Worm (Caenorhabditis elegans) whole organism, early embryonic: ENCODE data around the gene clec-214.

Experiments used
- B0310.2 ChIP-seq: sonication (generic microtip); optimal IDR thresholded peaks from 2 replicates; lab custom pipeline; 2016; ENCODE audit warnings: mild to moderate bottlenecking, missing genetic modification characterization, missing compliant biosample characterization
- F13C5.2 ChIP-seq: sonication (generic microtip); optimal IDR thresholded peaks from 2 replicates; lab custom pipeline; 2017; ENCODE audit warnings: mild to moderate bottlenecking, missing genetic modification characterization, inconsistent platforms, missing compliant biosample characterization
- aly-1 ChIP-seq: sonication (generic microtip); optimal IDR thresholded peaks from 2 replicates; lab custom pipeline; 2016; ENCODE audit warnings: missing genetic modification characterization, missing compliant biosample characterization
- ama-1 ChIP-seq: fragments of 150-350 bp; optimal IDR thresholded peaks from 2 replicates; lab custom pipeline; 2014
- ceh-13 ChIP-seq: fragments of 200-800 bp; sonication (Bioruptor generic); optimal IDR thresholded peaks from 2 replicates; lab custom pipeline; 2018; ENCODE audit warnings: mild to moderate bottlenecking, missing genetic modification characterization, missing compliant biosample characterization
- ceh-36 ChIP-seq: sonication (generic microtip); optimal IDR thresholded peaks from 2 replicates; lab custom pipeline; 2016; ENCODE audit warnings: missing genetic modification characterization, inconsistent platforms, missing compliant biosample characterization
- ets-7 ChIP-seq: sonication (generic microtip); optimal IDR thresholded peaks from 2 replicates; lab custom pipeline; 2016; ENCODE audit warnings: missing genotype, missing genetic modification characterization, missing compliant biosample characterization
- flt-1 ChIP-seq: fragments of 200-800 bp; sonication (Bioruptor generic); IDR thresholded peaks from 2 replicates; pipeline ENCODE4 v1.3.6; 2022; ENCODE audit warnings: missing genetic modification characterization, missing compliant biosample characterization
- hmbx-1 ChIP-seq: sonication (generic microtip); optimal IDR thresholded peaks from 2 replicates; lab custom pipeline; 2016; ENCODE audit warnings: mild to moderate bottlenecking, missing genetic modification characterization, missing compliant biosample characterization
- hmg-4 ChIP-seq: fragments of 200-800 bp; sonication (Bioruptor generic); optimal IDR thresholded peaks from 2 replicates; lab custom pipeline; 2018; ENCODE audit warnings: mild to moderate bottlenecking, missing genetic modification characterization, missing compliant biosample characterization
- hnd-1 ChIP-seq: sonication (generic microtip); optimal IDR thresholded peaks from 2 replicates; lab custom pipeline; 2016; ENCODE audit warnings: missing genetic modification characterization, missing compliant biosample characterization
- pes-1 ChIP-seq: fragments of 200-800 bp; sonication (Bioruptor generic); IDR thresholded peaks from 2 replicates; pipeline ENCODE4 v1.3.6; 2022; ENCODE audit warnings: missing genetic modification reagents, missing genetic modification characterization, missing compliant biosample characterization
- scrt-1 ChIP-seq: fragments of 200-800 bp; sonication (Bioruptor generic); IDR thresholded peaks from 2 replicates; pipeline ENCODE4 v1.3.6; 2022; ENCODE audit warnings: missing genetic modification characterization, missing compliant biosample characterization
- sea-1 ChIP-seq: fragments of 200-800 bp; sonication (Bioruptor generic); conservative IDR thresholded peaks from 2 replicates; pipeline ENCODE4 v1.3.6; 2022; ENCODE audit warnings: missing genetic modification characterization, missing compliant biosample characterization
- tbx-11 ChIP-seq: fragments of 200-800 bp; sonication (Bioruptor generic); IDR thresholded peaks from 2 replicates; pipeline ENCODE4 v1.3.6; 2022; ENCODE audit warnings: missing genetic modification characterization, missing compliant biosample characterization
- tbx-37 ChIP-seq: fragments of 200-800 bp; sonication (Bioruptor generic); conservative IDR thresholded peaks from 2 replicates; pipeline ENCODE4 v1.3.6; 2022; ENCODE audit warnings: missing genetic modification reagents, missing genetic modification characterization, missing compliant biosample characterization
- tra-4 ChIP-seq: sonication (generic microtip); optimal IDR thresholded peaks from 2 replicates; lab custom pipeline; 2017; ENCODE audit warnings: missing genetic modification characterization, missing compliant biosample characterization

Gene clec-214

ce11 chrV:7635469-7635868 is 25.3 kb downstream of the clec-214 start, which contains the start of gene srd-29:
srd-29 (plus strand) TSS chrV:7635769.
- no peak for TF ChIP-seq tbx-37 (GFP tag; lab: Robert Waterston, UW)
- TF ChIP-seq ama-1 (lab: Kevin White, UChicago): no peak
- TF ChIP-seq tra-4 (tag; lab: Kevin White, UChicago): no peak
- TF ChIP-seq ets-7 (tag; lab: Kevin White, UChicago): no peak
- TF ChIP-seq aly-1 (tag; lab: Kevin White, UChicago): no peak
- TF ChIP-seq scrt-1 (GFP tag; lab: Robert Waterston, UW): no peak
- no peak for TF ChIP-seq F13C5.2
- TF ChIP-seq sea-1 (GFP tag; lab: Robert Waterston, UW): no peak
- no peak for TF ChIP-seq pes-1 (GFP tag; lab: Robert Waterston, UW)
- TF ChIP-seq ceh-36 (tag; lab: Kevin White, UChicago): no peak
- no peak for TF ChIP-seq hmbx-1
- no peak for TF ChIP-seq hmg-4 (GFP tag; lab: Kevin White, UChicago)
- TF ChIP-seq B0310.2 (tag; lab: Kevin White, UChicago): no peak
- no peak for TF ChIP-seq ceh-13 (GFP tag; lab: Kevin White, UChicago)
- TF ChIP-seq tbx-11 (GFP tag; lab: Robert Waterston, UW): no peak
- TF ChIP-seq flt-1: no peak
- no peak for TF ChIP-seq hnd-1

DNA sequence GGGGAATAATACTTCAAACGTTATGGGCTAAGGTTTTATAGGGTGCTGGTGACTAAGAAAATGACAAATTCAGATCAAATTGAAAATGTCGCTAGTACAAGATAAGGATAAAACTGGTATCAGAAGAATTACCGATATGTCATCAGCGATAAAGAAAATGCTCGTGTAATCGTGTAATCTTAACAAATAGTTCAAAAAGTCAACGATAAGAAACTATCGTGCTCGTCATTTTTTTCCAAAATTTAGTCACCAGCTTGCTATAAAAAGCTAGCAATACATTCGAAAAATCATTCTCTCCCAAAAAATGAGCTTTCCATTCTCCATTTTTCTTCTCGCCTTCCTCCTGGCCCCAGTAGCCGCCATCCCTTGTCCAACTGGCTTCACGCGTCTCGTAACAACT is 27.6 kb downstream of the clec-214 start, which contains the start of gene clec-45:
Gene clec-45 (plus strand): TSS at position 301 of the 400 bp plus-strand sequence.
- no peak for TF ChIP-seq ama-1 (lab: Kevin White, UChicago)
- TF ChIP-seq sea-1 (GFP tag; lab: Robert Waterston, UW): no peak
- no peak for TF ChIP-seq aly-1 (tag; lab: Kevin White, UChicago)
- TF ChIP-seq F13C5.2: no peak
- no peak for TF ChIP-seq hnd-1
- TF ChIP-seq tbx-11 (GFP tag; lab: Robert Waterston, UW): no peak
- TF ChIP-seq hmg-4 (GFP tag; lab: Kevin White, UChicago): no peak
- TF ChIP-seq ceh-13 (GFP tag; lab: Kevin White, UChicago): no peak
- no peak for TF ChIP-seq tbx-37 (GFP tag; lab: Robert Waterston, UW)
- TF ChIP-seq ceh-36 (tag; lab: Kevin White, UChicago): no peak
- no peak for TF ChIP-seq ets-7 (tag; lab: Kevin White, UChicago)
- no peak for TF ChIP-seq scrt-1 (GFP tag; lab: Robert Waterston, UW)
- TF ChIP-seq flt-1: no peak
- no peak for TF ChIP-seq hmbx-1
- no peak for TF ChIP-seq pes-1 (GFP tag; lab: Robert Waterston, UW)
- TF ChIP-seq B0310.2 (tag; lab: Kevin White, UChicago): no peak
- TF ChIP-seq tra-4 (tag; lab: Kevin White, UChicago): no peak

- TF ChIP-seq ceh-36 (tag; lab: Kevin White, UChicago) (no peak), flt-1 (no peak), F13C5.2 (no peak), tra-4 (tag; lab: Kevin White, UChicago) (no peak), pes-1 (GFP tag; lab: Robert Waterston, UW) (no peak), scrt-1 (GFP tag; lab: Robert Waterston, UW) (no peak), sea-1 (GFP tag; lab: Robert Waterston, UW) (no peak), hmg-4 (GFP tag; lab: Kevin White, UChicago) (no peak)
Observed at ce11 chrV:7639356-7639755, 29.2 kb downstream of the clec-214 start.

DNA sequence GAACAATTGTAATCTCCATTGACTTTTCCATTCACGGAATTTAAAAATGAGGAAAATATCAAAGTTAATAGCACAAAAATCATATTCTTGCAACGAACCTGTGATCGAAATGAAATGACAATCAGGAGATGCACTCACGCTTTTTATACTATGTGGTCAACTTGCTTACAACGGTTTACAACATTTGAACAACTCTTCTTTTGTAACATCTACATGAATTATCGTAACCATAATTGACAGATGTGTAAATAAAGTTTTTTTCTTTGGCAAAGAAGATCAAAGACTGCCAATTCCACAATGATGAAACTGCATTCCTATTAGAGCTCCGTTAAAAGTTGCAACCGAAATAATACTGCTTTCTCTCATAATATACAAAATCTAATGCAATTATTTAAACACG is 29.6 kb downstream of the clec-214 start, which contains the start of gene F07C4.10:
Gene F07C4.10 (minus strand): TSS at position 101 of the 400 bp plus-strand sequence.
- TF ChIP-seq ceh-13 (GFP tag; lab: Kevin White, UChicago): no peak
- no peak for TF ChIP-seq hmbx-1
- TF ChIP-seq hnd-1: no peak
- no peak for TF ChIP-seq tbx-11 (GFP tag; lab: Robert Waterston, UW)
- no peak for TF ChIP-seq ceh-36 (tag; lab: Kevin White, UChicago)
- TF ChIP-seq scrt-1 (GFP tag; lab: Robert Waterston, UW): no peak
- TF ChIP-seq aly-1 (tag; lab: Kevin White, UChicago): no peak
- no peak for TF ChIP-seq sea-1 (GFP tag; lab: Robert Waterston, UW)
- no peak for TF ChIP-seq tbx-37 (GFP tag; lab: Robert Waterston, UW)
- TF ChIP-seq B0310.2 (tag; lab: Kevin White, UChicago): no peak
- TF ChIP-seq hmg-4 (GFP tag; lab: Kevin White, UChicago): no peak
- no peak for TF ChIP-seq F13C5.2
- no peak for TF ChIP-seq tra-4 (tag; lab: Kevin White, UChicago)
- TF ChIP-seq ets-7 (tag; lab: Kevin White, UChicago): no peak
- TF ChIP-seq flt-1: no peak
- no peak for TF ChIP-seq pes-1 (GFP tag; lab: Robert Waterston, UW)
- no peak for TF ChIP-seq ama-1 (lab: Kevin White, UChicago)

- TF ChIP-seq ceh-13 (GFP tag; lab: Kevin White, UChicago): no peak
- TF ChIP-seq hmbx-1: no peak
- no peak for TF ChIP-seq tbx-37 (GFP tag; lab: Robert Waterston, UW)
- TF ChIP-seq tra-4 (tag; lab: Kevin White, UChicago): no peak
- TF ChIP-seq aly-1 (tag; lab: Kevin White, UChicago): no peak
- TF ChIP-seq ceh-36 (tag; lab: Kevin White, UChicago): no peak
Observed at ce11 chrV:7641718-7642117, 31.5 kb downstream of the clec-214 start.

- TF ChIP-seq hmbx-1: no peak
- TF ChIP-seq tbx-37 (GFP tag; lab: Robert Waterston, UW): no peak
- no peak for TF ChIP-seq pes-1 (GFP tag; lab: Robert Waterston, UW)
- no peak for TF ChIP-seq tra-4 (tag; lab: Kevin White, UChicago)
- no peak for TF ChIP-seq tbx-11 (GFP tag; lab: Robert Waterston, UW)
- no peak for TF ChIP-seq ceh-13 (GFP tag; lab: Kevin White, UChicago)
- TF ChIP-seq B0310.2 (tag; lab: Kevin White, UChicago): no peak
- TF ChIP-seq hmg-4 (GFP tag; lab: Kevin White, UChicago): no peak
- TF ChIP-seq aly-1 (tag; lab: Kevin White, UChicago): no peak
- no peak for TF ChIP-seq F13C5.2
- TF ChIP-seq scrt-1 (GFP tag; lab: Robert Waterston, UW): no peak
- TF ChIP-seq hnd-1: no peak
- no peak for TF ChIP-seq ets-7 (tag; lab: Kevin White, UChicago)
- TF ChIP-seq sea-1 (GFP tag; lab: Robert Waterston, UW): no peak
- no peak for TF ChIP-seq ceh-36 (tag; lab: Kevin White, UChicago)
- TF ChIP-seq flt-1: no peak
- no peak for TF ChIP-seq ama-1 (lab: Kevin White, UChicago)
Observed at ce11 chrV:7643416-7643815, 33.2 kb downstream of the clec-214 start, which contains the start of gene F07C4.11. F07C4.11 (minus strand) TSS chrV:7643516.
